Worm (Caenorhabditis elegans) whole organism, L4/young adult: ENCODE data around the gene spp-12.

Experiments
- W03F9.2 ChIP-seq: fragments of 150-350 bp; optimal IDR thresholded peaks from 2 replicates; lab custom pipeline; 2014; ENCODE audit warnings: missing biosample characterization, missing genetic modification characterization
- dao-5 ChIP-seq: sonication (generic microtip); optimal IDR thresholded peaks from 2 replicates; lab custom pipeline; 2016; ENCODE audit warnings: missing genotype, missing genetic modification characterization, moderate library complexity, missing compliant biosample characterization
- him-1 ChIP-seq: sonication (generic microtip); optimal IDR thresholded peaks from 2 replicates; lab custom pipeline; 2016; ENCODE audit warnings: missing genotype, missing genetic modification reagents, missing genetic modification characterization, missing compliant biosample characterization

- TF ChIP-seq W03F9.2 (tag; lab: Kevin White, UChicago) = no peak
- no peak for TF ChIP-seq him-1 (tag; lab: Kevin White, UChicago)
- no peak for TF ChIP-seq dao-5 (tag; lab: Kevin White, UChicago)
These were observed 33.2 kb upstream of the spp-12 start, which contains the start of gene srx-134 for ce11 chrV:13856376-13856775.
